Worm (Caenorhabditis elegans) whole organism, L2 larva: Measurements from ENCODE around the gene sft-4.

Experiments
- C34F6.9 ChIP-seq: fragments of 150-350 bp; optimal IDR thresholded peaks from 2 replicates; lab custom pipeline; 2014; ENCODE audit warnings: missing biosample characterization, missing genetic modification characterization
- F13H6.1 ChIP-seq: sonication (generic microtip); optimal IDR thresholded peaks from 2 replicates; lab custom pipeline; 2016; ENCODE audit warnings: missing genetic modification characterization, missing compliant biosample characterization
- R02D3.7 ChIP-seq: fragments of 150-350 bp; optimal IDR thresholded peaks from 2 replicates; lab custom pipeline; 2014; ENCODE audit warnings: missing biosample characterization, missing genetic modification characterization
- Y55F3AM.14 ChIP-seq: fragments of 200-800 bp; sonication (Bioruptor generic); optimal IDR thresholded peaks from 2 replicates; lab custom pipeline; 2018; ENCODE audit warnings: mild to moderate bottlenecking, missing genetic modification characterization, missing compliant biosample characterization
- ZK546.5 ChIP-seq: sonication (generic microtip); optimal IDR thresholded peaks from 2 replicates; lab custom pipeline; 2017; ENCODE audit warnings: missing biosample characterization, missing genetic modification characterization
- alr-1 ChIP-seq: fragments of 150-350 bp; optimal IDR thresholded peaks from 2 replicates; lab custom pipeline; 2014; ENCODE audit warnings: missing biosample characterization, missing genetic modification characterization
- aly-2 ChIP-seq: fragments of 150-350 bp; optimal IDR thresholded peaks from 2 replicates; lab custom pipeline; 2014; ENCODE audit warnings: missing biosample characterization, missing genetic modification characterization
- ama-1 ChIP-seq: fragments of 150-350 bp; optimal IDR thresholded peaks from 2 replicates; lab custom pipeline; 2018; ENCODE audit warnings: inconsistent platforms
- blmp-1 ChIP-seq: sonication (generic microtip); optimal IDR thresholded peaks from 2 replicates; lab custom pipeline; 2017; ENCODE audit warnings: missing genetic modification characterization, mild to moderate bottlenecking, missing compliant biosample characterization, antibody characterized with exemption, moderate library complexity; ENCODE audit not compliant: insufficient read depth
- ceh-16 ChIP-seq: fragments of 150-350 bp; optimal IDR thresholded peaks from 2 replicates; lab custom pipeline; 2014; ENCODE audit warnings: missing biosample characterization, missing genetic modification characterization
- ceh-82 ChIP-seq: fragments of 150-350 bp; optimal IDR thresholded peaks from 2 replicates; lab custom pipeline; 2014; ENCODE audit warnings: missing biosample characterization, missing genetic modification characterization
- crh-2 ChIP-seq: sonication (generic microtip); optimal IDR thresholded peaks from 2 replicates; lab custom pipeline; 2017; ENCODE audit warnings: missing biosample characterization, missing genetic modification characterization
- dmd-4 ChIP-seq: sonication (generic microtip); optimal IDR thresholded peaks from 2 replicates; lab custom pipeline; 2017; ENCODE audit warnings: missing biosample characterization, missing genetic modification characterization
- egl-27 ChIP-seq: sonication (generic microtip); optimal IDR thresholded peaks from 3 replicates; lab custom pipeline; 2017; ENCODE audit warnings: missing biosample characterization, missing genetic modification reagents, missing genetic modification characterization
- elt-1 ChIP-seq: fragments of 150-350 bp; optimal IDR thresholded peaks from 2 replicates; lab custom pipeline; 2014; ENCODE audit warnings: missing biosample characterization, missing genetic modification characterization
- elt-3 ChIP-seq: sonication (generic microtip); optimal IDR thresholded peaks from 2 replicates; lab custom pipeline; 2017; ENCODE audit warnings: missing biosample characterization, missing genetic modification characterization
- fos-1 ChIP-seq: fragments of 150-350 bp; optimal IDR thresholded peaks from 2 replicates; lab custom pipeline; 2014; ENCODE audit warnings: missing biosample characterization, missing genetic modification characterization
- gmeb-1 ChIP-seq: fragments of 150-350 bp; optimal IDR thresholded peaks from 2 replicates; lab custom pipeline; 2014; ENCODE audit warnings: missing biosample characterization, missing genetic modification characterization
- lin-11 ChIP-seq: fragments of 150-350 bp; sonication (generic microtip); optimal IDR thresholded peaks from 2 replicates; lab custom pipeline; 2014; ENCODE audit warnings: missing biosample characterization, missing genetic modification characterization, inconsistent platforms, mixed read lengths
- lin-13 ChIP-seq: fragments of 150-350 bp; optimal IDR thresholded peaks from 2 replicates; lab custom pipeline; 2014; ENCODE audit warnings: missing biosample characterization, missing genetic modification reagents, missing genetic modification characterization
- lin-39 ChIP-seq: fragments of 150-350 bp; optimal IDR thresholded peaks from 2 replicates; lab custom pipeline; 2014; ENCODE audit warnings: missing biosample characterization, missing genetic modification reagents, missing genetic modification characterization
- lsy-2 ChIP-seq, 2 experiments: fragments of 150-350 bp in 1 of 2; sonication (generic microtip) in 1 of 2; optimal IDR thresholded peaks; 2 replicates each; lab custom pipeline; 2014 to 2017; ENCODE audit warnings: missing biosample characterization in 2 of 2, missing genetic modification characterization in 2 of 2
- mab-5 ChIP-seq: fragments of 150-350 bp; optimal IDR thresholded peaks from 2 replicates; lab custom pipeline; 2014; ENCODE audit warnings: missing biosample characterization, missing genetic modification characterization
- mbf-1 ChIP-seq: sonication (generic microtip); optimal IDR thresholded peaks from 2 replicates; lab custom pipeline; 2017; ENCODE audit warnings: missing biosample characterization, missing genetic modification characterization
- mdl-1 ChIP-seq, 2 experiments: fragments of 150-350 bp in 1 of 2; sonication (generic microtip) in 1 of 2; optimal IDR thresholded peaks; 2 replicates each; lab custom pipeline; 2017; ENCODE audit warnings: missing biosample characterization in 2 of 2, missing genetic modification characterization in 2 of 2
- nhr-10 ChIP-seq: sonication (generic microtip); optimal IDR thresholded peaks from 2 replicates; lab custom pipeline; 2017; ENCODE audit warnings: missing biosample characterization, missing genetic modification characterization
- nhr-11 ChIP-seq: fragments of 150-350 bp; optimal IDR thresholded peaks from 2 replicates; lab custom pipeline; 2014; ENCODE audit warnings: missing biosample characterization, missing genetic modification characterization
- nhr-12 ChIP-seq: fragments of 150-350 bp; optimal IDR thresholded peaks from 2 replicates; lab custom pipeline; 2014; ENCODE audit warnings: missing biosample characterization, missing genetic modification characterization
- nhr-129 ChIP-seq: fragments of 150-350 bp; optimal IDR thresholded peaks from 2 replicates; lab custom pipeline; 2014; ENCODE audit warnings: missing biosample characterization, missing genetic modification characterization
- nhr-21 ChIP-seq: fragments of 150-350 bp; optimal IDR thresholded peaks from 2 replicates; lab custom pipeline; 2014; ENCODE audit warnings: missing biosample characterization, missing genetic modification characterization
- nhr-23 ChIP-seq: fragments of 150-350 bp; optimal IDR thresholded peaks from 2 replicates; lab custom pipeline; 2014; ENCODE audit warnings: missing biosample characterization, missing genetic modification reagents, missing genetic modification characterization
- nhr-237 ChIP-seq: fragments of 150-350 bp; optimal IDR thresholded peaks from 2 replicates; lab custom pipeline; 2014; ENCODE audit warnings: missing biosample characterization, missing genetic modification characterization
- nhr-25 ChIP-seq: fragments of 150-350 bp; sonication (generic microtip); optimal IDR thresholded peaks from 3 replicates; lab custom pipeline; 2014; ENCODE audit warnings: missing biosample characterization, missing genetic modification characterization
- nhr-6 ChIP-seq: fragments of 150-350 bp; optimal IDR thresholded peaks from 2 replicates; lab custom pipeline; 2014; ENCODE audit warnings: missing biosample characterization, missing genetic modification characterization
- nhr-77 ChIP-seq: fragments of 150-350 bp; optimal IDR thresholded peaks from 2 replicates; lab custom pipeline; 2014; ENCODE audit warnings: missing biosample characterization, missing genetic modification characterization
- peb-1 ChIP-seq: fragments of 150-350 bp; optimal IDR thresholded peaks from 2 replicates; lab custom pipeline; 2014; ENCODE audit warnings: missing biosample characterization, missing genetic modification characterization
- sem-4 ChIP-seq: fragments of 150-350 bp; optimal IDR thresholded peaks from 2 replicates; lab custom pipeline; 2014; ENCODE audit warnings: missing biosample characterization, missing genetic modification reagents, missing genetic modification characterization
- skn-1 ChIP-seq: sonication (generic microtip); optimal IDR thresholded peaks from 2 replicates; lab custom pipeline; 2017; ENCODE audit warnings: missing biosample characterization, missing genetic modification characterization
- sma-3 ChIP-seq: sonication (generic microtip); optimal IDR thresholded peaks from 2 replicates; lab custom pipeline; 2016; ENCODE audit warnings: missing genetic modification reagents, missing genetic modification characterization, missing compliant biosample characterization
- sma-9 ChIP-seq, 2 experiments: fragments of 150-350 bp in 1 of 2; sonication (generic microtip) in 1 of 2; optimal IDR thresholded peaks; 2 replicates each; lab custom pipeline; 2014 to 2016; ENCODE audit warnings: missing genetic modification characterization in 2 of 2, mild to moderate bottlenecking in 1 of 2, missing biosample characterization in 1 of 2, missing compliant biosample characterization in 1 of 2, missing genetic modification reagents in 1 of 2, moderate library complexity in 1 of 2
- snpc-4 ChIP-seq: fragments of 150-350 bp; optimal IDR thresholded peaks from 2 replicates; lab custom pipeline; 2014; ENCODE audit warnings: missing biosample characterization, missing genetic modification characterization
- unc-39 ChIP-seq: fragments of 150-350 bp; optimal IDR thresholded peaks from 2 replicates; lab custom pipeline; 2014; ENCODE audit warnings: missing biosample characterization, missing genetic modification characterization
- unc-55 ChIP-seq: fragments of 150-350 bp; sonication (generic microtip); optimal IDR thresholded peaks from 3 replicates; lab custom pipeline; 2014; ENCODE audit warnings: missing biosample characterization, missing genetic modification reagents, missing genetic modification characterization
- unc-62 ChIP-seq: fragments of 150-350 bp; optimal IDR thresholded peaks from 2 replicates; lab custom pipeline; 2014; ENCODE audit warnings: missing biosample characterization, missing genetic modification reagents, missing genetic modification characterization
- zag-1 ChIP-seq: fragments of 150-350 bp; optimal IDR thresholded peaks from 2 replicates; lab custom pipeline; 2014; ENCODE audit warnings: missing biosample characterization, missing genetic modification characterization
- ztf-1 ChIP-seq: fragments of 200-800 bp; sonication (Bioruptor generic); conservative IDR thresholded peaks from 2 replicates; pipeline ENCODE4 v1.3.6; 2022; ENCODE audit warnings: missing genetic modification characterization, missing compliant biosample characterization
- ztf-11 ChIP-seq: sonication (generic microtip); optimal IDR thresholded peaks from 2 replicates; lab custom pipeline; 2017; ENCODE audit warnings: missing biosample characterization, missing genetic modification characterization
- ztf-4 ChIP-seq: fragments of 150-350 bp; optimal IDR thresholded peaks from 2 replicates; lab custom pipeline; 2014; ENCODE audit warnings: missing biosample characterization, missing genetic modification characterization

Gene sft-4

DNA sequence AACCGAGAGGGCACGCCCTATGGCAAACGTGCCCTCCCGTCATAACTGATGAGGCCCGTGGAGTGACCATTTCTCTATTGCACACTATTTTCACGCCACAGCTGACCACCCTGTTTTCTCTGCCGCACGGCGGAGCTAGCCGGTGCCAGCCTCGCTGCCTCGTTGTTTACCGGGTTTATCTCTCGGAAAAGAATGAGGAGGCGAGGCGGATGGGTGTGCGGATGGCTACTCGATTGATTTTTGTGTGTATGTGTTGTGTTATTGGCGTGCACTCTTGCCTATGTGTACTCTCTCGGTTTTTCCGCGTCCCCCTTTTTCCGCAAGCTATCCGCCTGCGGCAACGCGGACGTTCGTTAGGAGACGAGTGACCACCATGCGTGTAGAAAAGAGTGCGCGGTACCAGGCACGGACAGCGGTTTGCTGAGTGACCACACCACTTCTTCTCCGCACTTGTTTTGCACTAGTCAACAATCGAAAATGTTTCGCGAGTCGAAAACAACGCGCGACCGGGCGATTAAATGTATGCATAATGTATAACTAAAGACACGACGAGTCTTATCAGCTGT is 31.6 kb upstream of the sft-4 start:
- TF ChIP-seq lin-11 (tag; lab: Kevin White, UChicago), result peak; percentile 47
- no peak for TF ChIP-seq mbf-1
- TF ChIP-seq nhr-11 (tag; lab: Kevin White, UChicago), result no peak
- TF ChIP-seq nhr-10 (tag; lab: Kevin White, UChicago), result no peak
- TF ChIP-seq nhr-237 (tag; lab: Kevin White, UChicago), result no peak
- peak; percentile 20 for TF ChIP-seq unc-62 (GFP tag; lab: Kevin White, UChicago)
- no peak for TF ChIP-seq ztf-11
- peak; percentile 76 for TF ChIP-seq egl-27
- TF ChIP-seq snpc-4 (tag; lab: Kevin White, UChicago), result no peak
- TF ChIP-seq zag-1 (tag; lab: Kevin White, UChicago), result peak; percentile 63
- TF ChIP-seq skn-1 (tag; lab: Kevin White, UChicago), result no peak
- TF ChIP-seq aly-2 (tag; lab: Kevin White, UChicago), result no peak
- peak in 1 of 2 experiments; percentile 76 for TF ChIP-seq lsy-2 (tag; optimal IDR thresholded peaks at IDR 0.05; lab: Kevin White, UChicago)
- TF ChIP-seq alr-1 (tag; lab: Kevin White, UChicago), result no peak
- peak; percentile 68 for TF ChIP-seq crh-2 (tag; lab: Kevin White, UChicago)
- TF ChIP-seq nhr-6 (tag; lab: Kevin White, UChicago), result no peak
- peak; percentile 41 for TF ChIP-seq unc-55 (GFP tag; lab: Kevin White, UChicago)
- TF ChIP-seq elt-3, result no peak
- peak; percentile 46 for TF ChIP-seq nhr-129 (tag; lab: Kevin White, UChicago)
- TF ChIP-seq nhr-12, result no peak
- TF ChIP-seq fos-1 (tag; lab: Kevin White, UChicago), result peak; percentile 49
- no peak for TF ChIP-seq R02D3.7 (tag; lab: Kevin White, UChicago)
- no peak for TF ChIP-seq ztf-4 (tag; lab: Kevin White, UChicago)
- TF ChIP-seq ztf-1 (GFP tag; lab: Robert Waterston, UW), result no peak
- TF ChIP-seq ceh-16 (tag; lab: Kevin White, UChicago), result no peak
- no peak for TF ChIP-seq gmeb-1 (tag; lab: Kevin White, UChicago)
- TF ChIP-seq nhr-21, result peak; percentile 83
- no peak for TF ChIP-seq unc-39
- no peak for TF ChIP-seq ceh-82
- TF ChIP-seq nhr-23, result no peak
- TF ChIP-seq peb-1 (tag; lab: Kevin White, UChicago), result peak; percentile 94
- TF ChIP-seq dmd-4 (tag; lab: Kevin White, UChicago), result no peak
- peak; percentile 98 for TF ChIP-seq Y55F3AM.14 (GFP tag; lab: Kevin White, UChicago)
- TF ChIP-seq ZK546.5 (tag; lab: Kevin White, UChicago), result no peak
- TF ChIP-seq mab-5, result no peak
- TF ChIP-seq nhr-25 (tag; lab: Kevin White, UChicago), result no peak
- peak; percentile 91 for TF ChIP-seq sem-4
- TF ChIP-seq mdl-1 (tag; optimal IDR thresholded peaks at IDR 0.05; lab: Kevin White, UChicago), result peak; percentile 68 to 81
- TF ChIP-seq ama-1 (lab: Kevin White, UChicago), result no peak
- no peak for TF ChIP-seq nhr-77
- TF ChIP-seq sma-9 (GFP tag; optimal IDR thresholded peaks at IDR 0.05; lab: Kevin White, UChicago), result peak; percentile 87
- TF ChIP-seq sma-9 (tag; optimal IDR thresholded peaks at IDR 0.05; lab: Kevin White, UChicago), result no peak
- peak; percentile 51 for TF ChIP-seq C34F6.9 (tag; lab: Kevin White, UChicago)
- TF ChIP-seq elt-1 (tag; lab: Kevin White, UChicago), result no peak
- TF ChIP-seq lin-39, result peak; percentile 66
- peak; percentile 3 for TF ChIP-seq lin-13 (GFP tag; lab: Kevin White, UChicago)
- peak; percentile 100 for TF ChIP-seq F13H6.1 (tag; lab: Kevin White, UChicago)
- peak; percentile 58 for TF ChIP-seq sma-3
- no peak for TF ChIP-seq blmp-1 (tag; lab: Kevin White, UChicago)
